Fruit fly (Drosophila melanogaster): Measurements from ENCODE around the gene Mps1.

Mps1 gene

dm6 chr3R:17670202-17670856 is 742 bp upstream of the Mps1 start (continued):
- TF ChIP-seq sna (GFP tag; IDR thresholded peaks at IDR 0.05; ENCODE audit: partially characterized antibody) (peak; percentile 50; the same call in 1 of the 2 replicates), knrl (GFP tag; IDR thresholded peaks at IDR 0.05; ENCODE audit: partially characterized antibody) (no peak), CG10979 (tag; optimal IDR thresholded peaks at IDR 0.05) (no peak), Optix (GFP tag; IDR thresholded peaks at IDR 0.05) (no peak), CG16779 (GFP tag; IDR thresholded peaks at IDR 0.05) (no peak), trem (tag; optimal IDR thresholded peaks at IDR 0.05) (no peak), MESR4 (GFP tag; optimal IDR thresholded peaks at IDR 0.05) (peak; percentile 45), bowl (GFP tag; IDR thresholded peaks at IDR 0.05) (no peak), CG4820 (GFP tag; optimal IDR thresholded peaks at IDR 0.05) (no peak), disco-r (GFP tag; optimal IDR thresholded peaks at IDR 0.05) (no peak), Med (GFP tag) (peak; percentile 80), Kr (GFP tag; optimal IDR thresholded peaks at IDR 0.05) (no peak), CG4730 (GFP tag; IDR thresholded peaks at IDR 0.05) (no peak), nerfin-2 (GFP tag; IDR thresholded peaks at IDR 0.05; ENCODE audit: partially characterized antibody) (no peak), Hmr (GFP tag; optimal IDR thresholded peaks at IDR 0.05) (no peak), CG10654 (GFP tag; optimal IDR thresholded peaks at IDR 0.05) (no peak), CG12299 (tag; optimal IDR thresholded peaks at IDR 0.05) (no peak), seq (GFP tag; IDR thresholded peaks at IDR 0.05) (no peak), B-H1 (GFP tag; IDR thresholded peaks at IDR 0.05) (no peak), bigmax (GFP tag; optimal IDR thresholded peaks at IDR 0.05) (no peak), kay (GFP tag; optimal IDR thresholded peaks at IDR 0.05) (peak; percentile 78), stwl (tag; optimal IDR thresholded peaks at IDR 0.05) (no peak), CG11093 (GFP tag; IDR thresholded peaks at IDR 0.05) (no peak), salm (tag; optimal IDR thresholded peaks at IDR 0.05) (no peak), Awh (GFP tag; IDR thresholded peaks at IDR 0.05) (no peak), wdn (GFP tag; IDR thresholded peaks at IDR 0.05) (0 out of 2 replicates have a peak, but pooled peaks have one; percentile 13), Xrp1 (GFP tag; IDR thresholded peaks at IDR 0.05) (peak; percentile 6; the same call in 1 of the 2 replicates), CG8765 (GFP tag; IDR thresholded peaks at IDR 0.05) (no peak), chm (GFP tag; IDR thresholded peaks at IDR 0.05) (0 out of 2 replicates have a peak, but pooled peaks have one; percentile 17), run (tag; optimal IDR thresholded peaks at IDR 0.05) (no peak), CG2120 (GFP tag; optimal IDR thresholded peaks at IDR 0.05) (peak; percentile 17), CG6254 (GFP tag; optimal IDR thresholded peaks at IDR 0.05) (no peak), CG16863 (GFP tag; optimal IDR thresholded peaks at IDR 0.05) (no peak), CHES-1-like (GFP tag; optimal IDR thresholded peaks at IDR 0.05) (no peak), otp (GFP tag; IDR thresholded peaks at IDR 0.05) (no peak), unpg (GFP tag; optimal IDR thresholded peaks at IDR 0.05) (no peak), D19B (GFP tag; optimal IDR thresholded peaks at IDR 0.05) (no peak), aop (GFP tag; IDR thresholded peaks at IDR 0.05) (no peak), CG7839 (tag; optimal IDR thresholded peaks at IDR 0.05) (no peak), Bgb (GFP tag; IDR thresholded peaks at IDR 0.05; ENCODE audit: partially characterized antibody) (peak; percentile 51; the same call in 1 of the 2 replicates), Adf1 (GFP tag; IDR thresholded peaks at IDR 0.05) (peak; percentile 14; the same call in 1 of the 2 replicates), CG5953 (GFP tag; IDR thresholded peaks at IDR 0.05) (no peak), NC2β (GFP tag; optimal IDR thresholded peaks at IDR 0.05) (peak; percentile 2), CG34224 (GFP tag; IDR thresholded peaks at IDR 0.05; ENCODE audit: partially characterized antibody) (no peak), Nf-YB (GFP tag; optimal IDR thresholded peaks at IDR 0.05) (no peak), pho (GFP tag; optimal IDR thresholded peaks at IDR 0.05) (no peak), Asciz (GFP tag; optimal IDR thresholded peaks at IDR 0.05) (no peak), Lpt (GFP tag; optimal IDR thresholded peaks at IDR 0.05) (no peak), ci (GFP tag; IDR thresholded peaks at IDR 0.05) (no peak), sob (GFP tag; IDR thresholded peaks at IDR 0.05) (no peak), CG18476 (GFP tag; optimal IDR thresholded peaks at IDR 0.05) (no peak)
